Worm (Caenorhabditis elegans): ENCODE measurements around the gene glc-1.

Gene glc-1

DNA sequence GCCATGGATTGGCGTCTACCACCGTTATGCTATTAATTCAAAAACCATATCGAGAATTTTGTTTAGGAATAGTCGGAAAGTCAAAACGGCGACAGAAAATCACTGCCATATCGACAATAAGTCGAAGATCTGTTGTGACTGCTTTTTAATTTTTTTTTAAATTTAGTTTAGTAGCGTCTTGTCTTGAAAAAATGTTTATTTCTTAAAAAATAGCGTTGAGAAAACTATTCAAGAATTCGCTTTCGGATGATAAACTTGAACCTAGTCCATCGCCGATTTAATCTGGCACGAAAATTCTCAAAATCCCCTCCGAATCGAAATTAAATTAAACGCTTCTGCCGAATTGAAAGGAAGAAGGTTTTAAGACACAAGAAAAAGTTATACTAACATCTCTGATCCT, 27.3 kb upstream of the glc-1 start, which contains the start of gene srh-279:
Gene srh-279 (plus strand): TSS at position 301 of the 400 bp plus-strand sequence.
- TF ChIP-seq hlh-30 (tag; optimal IDR thresholded peaks at IDR 0.05; ENCODE audit: insufficient read depth), result no peak
- TF ChIP-seq ama-1 (optimal IDR thresholded peaks at IDR 0.05), result no peak
- TF ChIP-seq fax-1 (tag; optimal IDR thresholded peaks at IDR 0.05), result no peak
- TF ChIP-seq K02D7.2 (tag; optimal IDR thresholded peaks at IDR 0.05), result no peak
- no peak for TF ChIP-seq pqm-1 (tag; optimal IDR thresholded peaks at IDR 0.05)
- no peak for TF ChIP-seq hlh-13 (GFP tag; optimal IDR thresholded peaks at IDR 0.05)
- no peak for TF ChIP-seq lim-6 (tag; optimal IDR thresholded peaks at IDR 0.05)
- no peak for TF ChIP-seq ceh-31 (tag; optimal IDR thresholded peaks at IDR 0.05)
- TF ChIP-seq Y22D7AL.16 (tag; optimal IDR thresholded peaks at IDR 0.05), result no peak
- no peak for TF ChIP-seq ceh-30 (tag; optimal IDR thresholded peaks at IDR 0.05)

ce11 chrV:16194639-16195038, 24.8 kb upstream of the glc-1 start, which contains the start of gene rabr-4:
Gene rabr-4 (plus strand): TSS chrV:16194939.
- no peak for TF ChIP-seq pat-9 (tag; optimal IDR thresholded peaks at IDR 0.05)
- TF ChIP-seq elt-4 (tag; optimal IDR thresholded peaks at IDR 0.05), result no peak
- TF ChIP-seq pha-2 (tag; optimal IDR thresholded peaks at IDR 0.05), result no peak
- TF ChIP-seq ztf-16 (tag; optimal IDR thresholded peaks at IDR 0.05), result no peak

DNA sequence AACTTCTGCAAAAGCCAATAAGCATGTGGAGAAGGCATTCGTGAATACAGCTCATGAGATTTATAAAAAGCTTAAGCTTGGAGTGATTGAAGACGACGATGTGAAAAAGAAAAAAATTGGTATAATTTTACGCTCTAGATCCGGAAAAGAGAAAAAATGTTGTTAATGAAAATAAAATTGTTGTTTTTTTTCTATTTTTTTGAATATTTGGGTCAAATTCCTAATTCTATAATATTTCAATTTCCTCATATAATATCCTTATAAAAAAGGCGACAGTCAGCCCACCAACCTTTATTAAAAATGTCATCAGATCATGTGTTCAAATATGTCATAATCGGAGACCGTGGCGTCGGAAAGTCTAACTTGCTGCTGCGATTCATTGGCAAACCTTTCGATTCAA, 24.1 kb upstream of the glc-1 start, which contains the start of gene rabr-3:
Gene rabr-3 (plus strand): TSS at position 301 of the 400 bp plus-strand sequence.
- TF ChIP-seq ceh-45 (GFP tag; IDR thresholded peaks at IDR 0.05) (no peak), ahr-1 (tag; optimal IDR thresholded peaks at IDR 0.05) (no peak), gmeb-2 (tag; optimal IDR thresholded peaks at IDR 0.05) (no peak), ref-2 (tag; optimal IDR thresholded peaks at IDR 0.05) (no peak), Y22D7AL.16 (tag; optimal IDR thresholded peaks at IDR 0.05) (no peak), ceh-6 (GFP tag; optimal IDR thresholded peaks at IDR 0.05) (no peak), nhr-232 (tag; optimal IDR thresholded peaks at IDR 0.05) (no peak), lin-11 (tag; optimal IDR thresholded peaks at IDR 0.05) (no peak), ceh-24 (tag; optimal IDR thresholded peaks at IDR 0.05) (no peak), pag-3 (tag; optimal IDR thresholded peaks at IDR 0.05; ENCODE audit: borderline replicate concordance) (no peak), tbx-7 (tag; optimal IDR thresholded peaks at IDR 0.05) (no peak), lim-6 (tag; optimal IDR thresholded peaks at IDR 0.05) (no peak), zip-5 (tag; optimal IDR thresholded peaks at IDR 0.05) (no peak), pha-4 (tag; optimal IDR thresholded peaks at IDR 0.05) (no peak), hlh-15 (tag; optimal IDR thresholded peaks at IDR 0.05) (no peak), pha-2 (tag; optimal IDR thresholded peaks at IDR 0.05) (no peak), ceh-31 (tag; optimal IDR thresholded peaks at IDR 0.05) (no peak), syd-9 (tag; optimal IDR thresholded peaks at IDR 0.05) (no peak)

- TF ChIP-seq fkh-10 (GFP tag; optimal IDR thresholded peaks at IDR 0.05) (no peak), fkh-6 (tag; optimal IDR thresholded peaks at IDR 0.05) (no peak), fax-1 (tag; optimal IDR thresholded peaks at IDR 0.05) (no peak), elt-2 (tag; optimal IDR thresholded peaks at IDR 0.05) (no peak), sox-2 (GFP tag; IDR thresholded peaks at IDR 0.05) (no peak), ahr-1 (tag; optimal IDR thresholded peaks at IDR 0.05) (no peak)
These were observed 21.4 kb upstream of the glc-1 start, which contains the start of gene F11A5.5 for ce11 chrV:16198016-16198415. Gene F11A5.5 (plus strand): TSS chrV:16198316.

DNA sequence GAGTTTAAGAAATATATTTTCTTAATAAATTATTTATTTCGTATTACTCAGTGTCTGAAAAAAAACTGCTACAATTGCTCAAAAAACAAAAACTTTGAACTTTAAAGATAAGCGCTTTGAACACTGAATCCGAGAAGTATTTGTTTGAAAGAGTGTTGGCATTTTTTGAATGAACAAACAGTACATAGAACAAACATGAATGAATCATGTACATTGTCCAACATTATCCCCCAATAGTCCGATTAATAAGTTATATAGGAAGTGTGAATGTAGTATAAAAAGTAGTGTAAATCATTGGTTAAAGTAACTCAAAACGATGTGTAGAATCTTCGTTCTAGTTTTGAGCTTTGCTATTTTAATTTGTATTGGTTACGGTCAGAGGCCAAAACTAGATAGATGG, 17.7 kb upstream of the glc-1 start, which contains the start of gene F11A5.17:
Gene F11A5.17 (plus strand): TSS at position 301 of the 400 bp plus-strand sequence.
- TF ChIP-seq lin-11 (tag; optimal IDR thresholded peaks at IDR 0.05) (no peak), nfya-1 (tag; optimal IDR thresholded peaks at IDR 0.05) (no peak), K09A11.1 (tag; optimal IDR thresholded peaks at IDR 0.05; ENCODE audit: insufficient read depth) (no peak), sox-2 (GFP tag; IDR thresholded peaks at IDR 0.05) (no peak), tbx-2 (tag; optimal IDR thresholded peaks at IDR 0.05) (no peak), tbx-7 (tag; optimal IDR thresholded peaks at IDR 0.05) (no peak), lim-6 (tag; optimal IDR thresholded peaks at IDR 0.05) (no peak), eyg-1 (tag; optimal IDR thresholded peaks at IDR 0.05) (no peak), K02D7.2 (tag; optimal IDR thresholded peaks at IDR 0.05) (no peak), elt-2 (tag; optimal IDR thresholded peaks at IDR 0.05) (no peak), ceh-34 (tag; optimal IDR thresholded peaks at IDR 0.05) (no peak), ceh-6 (GFP tag; optimal IDR thresholded peaks at IDR 0.05) (no peak), che-1 (tag; optimal IDR thresholded peaks at IDR 0.05) (no peak), nhr-11 (tag; optimal IDR thresholded peaks at IDR 0.05) (no peak)

All from whole organism, late embryonic.